Worm (Caenorhabditis elegans) whole organism, L4/young adult: Measurements from ENCODE around the gene flp-15.

Experiments used
- W03F9.2 ChIP-seq: fragments of 150-350 bp; optimal IDR thresholded peaks from 2 replicates; lab custom pipeline; 2014; ENCODE audit warnings: missing biosample characterization, missing genetic modification characterization
- dao-5 ChIP-seq: sonication (generic microtip); optimal IDR thresholded peaks from 2 replicates; lab custom pipeline; 2016; ENCODE audit warnings: missing genotype, missing genetic modification characterization, moderate library complexity, missing compliant biosample characterization
- him-1 ChIP-seq: sonication (generic microtip); optimal IDR thresholded peaks from 2 replicates; lab custom pipeline; 2016; ENCODE audit warnings: missing genotype, missing genetic modification reagents, missing genetic modification characterization, missing compliant biosample characterization

Gene flp-15

DNA sequence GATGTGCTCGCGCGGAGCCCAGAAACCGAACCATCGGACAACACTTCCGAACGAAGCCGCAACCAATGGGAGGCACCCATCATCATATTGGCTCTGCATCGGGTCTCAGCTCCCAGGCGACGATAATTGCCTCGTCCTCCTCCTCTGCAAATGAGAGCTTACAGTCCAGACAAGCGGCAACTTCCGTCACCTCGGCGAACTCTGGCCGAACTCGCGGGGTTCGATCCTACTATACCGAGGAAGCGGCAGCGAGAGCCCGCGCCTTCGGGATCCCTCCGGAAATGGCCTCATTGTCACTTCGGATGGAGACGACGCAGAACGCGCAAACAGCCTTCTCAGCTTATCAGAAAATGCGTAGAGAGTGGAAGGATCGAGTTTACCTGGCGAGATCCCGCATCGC is 12.7 kb downstream of the flp-15 start:
- TF ChIP-seq W03F9.2, result no peak

DNA sequence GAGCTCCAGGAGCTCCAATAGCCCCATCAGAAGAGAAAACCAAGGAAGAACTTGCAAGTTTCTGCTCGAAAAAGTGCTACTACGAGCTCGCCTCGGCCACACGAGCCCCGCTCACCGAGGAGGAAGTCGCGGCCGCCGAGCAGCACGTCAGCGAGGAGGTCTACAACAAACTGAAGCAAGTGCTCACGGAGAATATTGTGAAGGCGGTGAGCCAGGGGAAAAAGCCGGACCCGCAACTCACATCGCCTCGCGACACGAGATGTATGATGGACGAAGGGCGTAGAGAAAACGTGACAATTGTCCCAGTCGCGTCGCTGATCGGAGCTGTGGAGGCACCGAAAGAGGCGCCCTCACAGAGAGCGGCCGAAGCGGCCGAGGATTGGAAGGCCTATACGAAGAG is 14.9 kb downstream of the flp-15 start:
- TF ChIP-seq W03F9.2 (no peak), him-1 (tag; lab: Kevin White, UChicago) (no peak), dao-5 (tag; lab: Kevin White, UChicago) (no peak)

ce11 chrIII:13652010-13652409 is 15.6 kb downstream of the flp-15 start:
- no peak for TF ChIP-seq dao-5 (tag; lab: Kevin White, UChicago)
- TF ChIP-seq him-1 (tag; lab: Kevin White, UChicago), result no peak
- no peak for TF ChIP-seq W03F9.2

- no peak for TF ChIP-seq dao-5 (tag; lab: Kevin White, UChicago)
- no peak for TF ChIP-seq W03F9.2
- TF ChIP-seq him-1 (tag; lab: Kevin White, UChicago), result no peak
These were observed 16.2 kb downstream of the flp-15 start for ce11 chrIII:13651414-13651813.

DNA sequence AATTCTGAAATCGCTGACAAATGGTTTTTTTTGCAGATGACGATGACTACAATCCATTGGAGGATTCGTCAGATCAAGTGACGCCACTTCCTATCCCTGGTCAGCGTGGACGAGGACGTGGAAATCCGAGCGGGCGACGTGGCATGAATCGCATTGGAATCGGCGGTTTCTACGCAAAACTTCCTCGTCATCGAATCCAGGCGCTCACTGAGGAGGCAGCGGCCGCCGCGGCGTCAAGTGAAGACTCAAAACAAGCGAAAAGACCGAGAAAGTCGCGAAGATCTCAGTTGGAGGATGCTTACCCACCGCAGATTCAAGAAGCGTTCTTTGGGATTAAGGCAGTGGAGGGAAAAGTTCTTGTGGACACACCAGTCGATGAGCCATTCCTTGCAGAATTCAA is 19.1 kb downstream of the flp-15 start:
- TF ChIP-seq him-1 (tag; lab: Kevin White, UChicago) (no peak), dao-5 (tag; lab: Kevin White, UChicago) (no peak), W03F9.2 (no peak)

DNA sequence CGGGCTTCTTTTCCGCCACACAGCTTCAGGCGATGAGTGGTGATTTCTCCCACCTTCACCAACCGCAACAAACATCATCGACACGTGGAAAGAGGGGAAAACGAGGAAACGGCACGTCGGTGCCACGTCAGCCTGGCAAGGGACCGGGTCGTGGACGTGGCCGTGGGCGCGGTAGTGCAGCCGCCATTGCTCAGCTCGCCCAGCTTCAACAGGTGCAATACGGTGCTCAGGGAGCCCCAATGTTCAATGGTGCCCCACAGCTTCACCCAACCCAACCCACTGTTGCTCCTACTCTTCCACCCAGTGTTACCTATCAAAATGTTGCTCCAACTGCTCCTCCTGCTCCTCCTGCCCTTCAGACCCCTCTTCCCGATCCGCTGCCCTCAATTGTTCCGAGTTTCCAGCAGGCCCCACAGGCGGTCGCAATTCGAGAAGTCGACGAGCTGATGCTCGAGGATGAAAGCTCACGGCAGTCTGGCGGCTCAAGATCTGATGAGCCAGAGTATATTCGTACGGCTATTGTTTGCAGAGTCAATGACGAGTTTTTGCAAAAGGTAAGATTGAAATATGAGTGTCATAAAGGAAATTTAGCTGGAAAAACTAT is 21.7 kb downstream of the flp-15 start:
- no peak for TF ChIP-seq dao-5 (tag; lab: Kevin White, UChicago)

DNA sequence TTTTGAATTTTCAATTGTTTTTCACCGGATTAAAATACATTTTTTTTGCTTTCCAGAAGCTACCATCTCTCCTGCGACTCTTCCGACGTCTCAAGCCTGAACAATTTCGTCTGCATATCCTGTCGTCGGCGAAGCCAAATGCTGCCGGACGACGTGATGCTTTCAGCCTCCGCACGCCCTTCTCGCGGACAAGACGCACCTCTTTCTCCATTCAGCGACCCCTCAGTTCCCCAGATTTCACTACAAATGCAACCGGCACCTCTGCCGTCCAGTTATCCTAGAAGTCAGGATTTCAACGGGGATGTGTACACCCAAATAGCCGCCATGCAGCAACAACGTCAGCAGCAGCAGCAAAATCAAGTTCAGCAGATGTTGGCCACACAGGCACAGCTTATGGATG is 23.4 kb downstream of the flp-15 start:
- TF ChIP-seq dao-5 (tag; lab: Kevin White, UChicago) (no peak), W03F9.2 (no peak), him-1 (tag; lab: Kevin White, UChicago) (no peak)

- TF ChIP-seq him-1 (tag; lab: Kevin White, UChicago) (peak; percentile 96), dao-5 (tag; lab: Kevin White, UChicago) (peak; percentile 68), W03F9.2 (peak; percentile 98)
These were observed 24.1 kb downstream of the flp-15 start, which contains the start of the genes drr-2 and set-16 for ce11 chrIII:13643534-13643933. Gene drr-2 (minus strand): TSS chrIII:13643570. Gene set-16 (plus strand): TSS chrIII:13643916.

ce11 chrIII:13642776-13643175 is 24.9 kb downstream of the flp-15 start:
- TF ChIP-seq him-1 (tag; lab: Kevin White, UChicago) (no peak), W03F9.2 (no peak), dao-5 (tag; lab: Kevin White, UChicago) (no peak)

DNA sequence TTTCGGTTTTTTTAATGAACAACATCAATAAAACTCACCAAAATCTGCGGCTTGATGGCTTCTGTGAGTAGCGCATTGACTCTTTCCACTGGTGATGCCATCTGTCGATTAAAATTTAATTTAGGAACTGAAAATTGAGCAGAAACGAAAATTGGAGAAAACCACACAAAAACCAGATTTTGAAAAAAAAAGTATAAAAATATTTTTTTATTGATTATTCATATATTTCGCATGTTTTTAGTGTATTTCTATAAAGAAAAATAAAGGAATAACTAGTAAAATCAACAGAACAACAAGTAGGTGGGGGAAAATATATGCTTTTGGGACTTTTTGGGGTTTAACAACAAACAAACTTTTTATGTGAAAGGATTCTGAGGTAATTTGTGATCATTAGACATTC is 25.4 kb downstream of the flp-15 start, which contains the start of gene T12D8.10:
TSS of gene T12D8.10 (minus strand) at position 101 of the 400 bp plus-strand sequence.
- TF ChIP-seq dao-5 (tag; lab: Kevin White, UChicago) (no peak), W03F9.2 (no peak), him-1 (tag; lab: Kevin White, UChicago) (no peak)

ce11 chrIII:13641588-13641987 is 26.1 kb downstream of the flp-15 start, which contains the start of gene acbp-5:
Gene acbp-5 (minus strand): TSS chrIII:13641688.
- TF ChIP-seq dao-5 (tag; lab: Kevin White, UChicago) (no peak), him-1 (tag; lab: Kevin White, UChicago) (no peak), W03F9.2 (no peak)

DNA sequence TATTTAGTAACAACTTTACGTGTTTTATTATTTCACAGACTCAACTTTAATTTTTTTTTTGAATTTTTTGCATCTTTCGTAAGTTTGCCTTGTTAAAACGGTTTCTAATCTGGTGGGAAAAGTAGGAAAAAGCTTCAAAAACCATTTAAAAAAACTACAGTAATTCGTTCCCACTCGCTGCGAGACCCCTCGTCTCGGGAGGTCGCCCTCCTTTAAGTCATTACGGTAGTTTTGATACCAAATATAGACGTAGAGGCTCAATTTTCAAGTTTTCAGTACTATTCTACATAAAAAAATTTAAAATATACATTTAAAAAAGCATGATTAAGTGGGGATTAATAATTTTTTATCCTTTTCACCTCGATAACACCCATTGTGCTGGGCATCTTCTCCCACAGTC is 26.8 kb downstream of the flp-15 start:
- TF ChIP-seq dao-5 (tag; lab: Kevin White, UChicago) (no peak), W03F9.2 (no peak), him-1 (tag; lab: Kevin White, UChicago) (no peak)

- TF ChIP-seq dao-5 (tag; lab: Kevin White, UChicago), result no peak
These were observed 27.6 kb downstream of the flp-15 start for ce11 chrIII:13640003-13640499.

ce11 chrIII:13637681-13638080 is 30.0 kb downstream of the flp-15 start:
- TF ChIP-seq dao-5 (tag; lab: Kevin White, UChicago) (no peak), him-1 (tag; lab: Kevin White, UChicago) (no peak), W03F9.2 (no peak)

DNA sequence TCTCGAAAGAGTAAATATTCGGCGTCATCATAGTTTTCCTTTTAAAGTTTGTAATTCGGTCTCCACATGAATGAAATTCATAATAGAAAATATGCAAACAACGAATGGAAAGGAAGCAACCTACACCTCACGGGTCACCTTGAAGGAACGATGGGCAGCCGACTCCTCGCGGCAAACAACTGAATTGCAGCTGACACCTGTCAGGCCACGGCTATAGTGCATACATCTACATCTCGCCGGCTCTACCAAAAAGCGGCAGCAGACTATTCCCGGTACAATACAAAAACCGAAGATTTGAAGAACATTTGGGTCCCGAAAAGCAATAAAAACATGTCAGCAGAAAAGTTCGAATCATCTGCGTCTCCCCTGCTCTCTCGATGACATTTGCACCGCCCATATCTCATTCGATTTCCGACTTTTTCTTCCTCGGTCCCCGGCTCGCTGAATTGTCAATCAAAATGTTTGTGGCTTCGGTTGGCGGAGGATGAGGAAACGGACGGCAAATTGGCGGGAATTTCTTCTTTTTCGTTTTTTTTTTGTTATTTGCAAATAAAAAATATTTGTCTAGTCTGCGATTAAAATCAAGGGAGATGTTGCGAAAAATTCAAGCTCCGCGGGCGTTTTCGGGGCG is 31.8 kb downstream of the flp-15 start:
- TF ChIP-seq dao-5 (tag; lab: Kevin White, UChicago) (no peak), W03F9.2 (no peak), him-1 (tag; lab: Kevin White, UChicago) (no peak)
